Worm (Caenorhabditis elegans) whole organism, L4 larva: ENCODE measurements around the gene dhps-1.

ENCODE experiments used
- F37D6.2 ChIP-seq: sonication (generic microtip); optimal IDR thresholded peaks from 2 replicates; lab custom pipeline; 2016; ENCODE audit warnings: mild to moderate bottlenecking, missing genetic modification characterization, missing compliant biosample characterization
- T20F7.1 ChIP-seq: fragments of 200-800 bp; sonication (Bioruptor generic); optimal IDR thresholded peaks from 2 replicates; lab custom pipeline; 2018; ENCODE audit warnings: mild to moderate bottlenecking, missing genetic modification characterization, missing compliant biosample characterization
- Y5F2A.4 ChIP-seq: fragments of 200-800 bp; sonication (Bioruptor generic); optimal IDR thresholded peaks from 2 replicates; lab custom pipeline; 2018; ENCODE audit warnings: mild to moderate bottlenecking, missing genetic modification characterization, missing compliant biosample characterization
- aly-2 ChIP-seq: sonication (generic microtip); optimal IDR thresholded peaks from 2 replicates; lab custom pipeline; 2018; ENCODE audit warnings: missing biosample characterization, missing genetic modification characterization
- ama-1 ChIP-seq: fragments of 150-350 bp; optimal IDR thresholded peaks from 2 replicates; lab custom pipeline; 2014; ENCODE audit warnings: inconsistent platforms, mixed read lengths
- ceh-20 ChIP-seq: fragments of 200-800 bp; sonication (Bioruptor generic); IDR thresholded peaks from 2 replicates; pipeline ENCODE4 v1.3.6; 2022; ENCODE audit warnings: missing genetic modification reagents, missing genetic modification characterization, missing compliant biosample characterization
- ceh-28 ChIP-seq: fragments of 150-350 bp; optimal IDR thresholded peaks from 2 replicates; lab custom pipeline; 2014; ENCODE audit warnings: missing biosample characterization, missing genetic modification reagents, missing genetic modification characterization
- ceh-44 ChIP-seq: fragments of 200-800 bp; sonication (Bioruptor generic); IDR thresholded peaks from 2 replicates; pipeline ENCODE4 v1.3.6; 2022; ENCODE audit warnings: missing genetic modification reagents, missing genetic modification characterization, missing compliant biosample characterization
- cey-2 ChIP-seq: sonication (generic microtip); optimal IDR thresholded peaks from 3 replicates; lab custom pipeline; 2017; ENCODE audit warnings: missing genetic modification characterization, mild to moderate bottlenecking, missing compliant biosample characterization, antibody characterized with exemption, borderline replicate concordance; ENCODE audit not compliant: insufficient read depth
- ctbp-1 ChIP-seq: fragments of 200-800 bp; sonication (Bioruptor generic); IDR thresholded peaks from 2 replicates; pipeline ENCODE4 v1.3.6; 2022; ENCODE audit warnings: missing genetic modification reagents, missing genetic modification characterization, missing compliant biosample characterization
- daf-19 ChIP-seq: fragments of 200-800 bp; sonication (Bioruptor generic); conservative IDR thresholded peaks from 2 replicates; pipeline ENCODE4 v1.3.6; 2022; ENCODE audit warnings: missing genetic modification characterization, missing compliant biosample characterization
- daf-8 ChIP-seq: fragments of 200-800 bp; sonication (Bioruptor generic); IDR thresholded peaks from 2 replicates; pipeline ENCODE4 v1.3.6; 2022; ENCODE audit warnings: missing genetic modification characterization, missing compliant biosample characterization
- dmd-6 ChIP-seq: fragments of 200-800 bp; sonication (Bioruptor generic); IDR thresholded peaks from 2 replicates; pipeline ENCODE4 v1.3.6; 2022; ENCODE audit warnings: missing genetic modification reagents, missing genetic modification characterization, missing compliant biosample characterization
- dve-1 ChIP-seq: sonication (generic microtip); optimal IDR thresholded peaks from 2 replicates; lab custom pipeline; 2017; ENCODE audit warnings: antibody characterized with exemption, mild to moderate bottlenecking, missing genetic modification characterization, missing compliant biosample characterization; ENCODE audit not compliant: insufficient read depth
- egl-43 ChIP-seq: fragments of 200-800 bp; sonication (Bioruptor generic); IDR thresholded peaks from 2 replicates; pipeline ENCODE4 v1.3.6; 2022; ENCODE audit warnings: missing genetic modification reagents, missing genetic modification characterization, missing compliant biosample characterization
- fos-1 ChIP-seq: fragments of 150-350 bp; optimal IDR thresholded peaks from 2 replicates; lab custom pipeline; 2014; ENCODE audit warnings: missing biosample characterization, missing genetic modification characterization
- hif-1 ChIP-seq, 2 experiments: sonication (generic microtip); optimal IDR thresholded peaks; 2 replicates each; lab custom pipeline; 2016 to 2017; ENCODE audit warnings: missing compliant biosample characterization in 2 of 2, missing genetic modification characterization in 2 of 2, missing genetic modification reagents in 2 of 2, missing genotype in 2 of 2, mild to moderate bottlenecking in 1 of 2
- hlh-30 ChIP-seq: sonication (generic microtip); optimal IDR thresholded peaks from 2 replicates; lab custom pipeline; 2017; ENCODE audit warnings: antibody characterized with exemption, mild to moderate bottlenecking, missing genetic modification characterization, missing compliant biosample characterization; ENCODE audit not compliant: insufficient read depth
- lin-1 ChIP-seq: fragments of 200-800 bp; sonication (Bioruptor generic); IDR thresholded peaks from 2 replicates; pipeline ENCODE4 v1.3.6; 2022; ENCODE audit warnings: missing genetic modification reagents, missing genetic modification characterization, missing compliant biosample characterization
- lin-13 ChIP-seq: fragments of 150-350 bp; optimal IDR thresholded peaks from 2 replicates; lab custom pipeline; 2014; ENCODE audit warnings: missing biosample characterization, missing genetic modification reagents, missing genetic modification characterization
- lin-15B ChIP-seq: fragments of 150-350 bp; sonication (generic microtip); optimal IDR thresholded peaks from 3 replicates; lab custom pipeline; 2014; ENCODE audit warnings: missing biosample characterization, missing genetic modification characterization
- lin-38 ChIP-seq: fragments of 200-800 bp; sonication (Bioruptor generic); IDR thresholded peaks from 2 replicates; pipeline ENCODE4 v1.3.6; 2022; ENCODE audit warnings: missing genetic modification reagents, missing genetic modification characterization, missing compliant biosample characterization
- mdt-29 ChIP-seq: fragments of 200-800 bp; sonication (Bioruptor generic); IDR thresholded peaks from 2 replicates; pipeline ENCODE4 v1.3.6; 2022; ENCODE audit warnings: missing genetic modification reagents, missing genetic modification characterization, missing compliant biosample characterization
- mep-1 ChIP-seq: fragments of 150-350 bp; sonication (generic microtip); optimal IDR thresholded peaks from 3 replicates; lab custom pipeline; 2014; ENCODE audit warnings: missing biosample characterization, missing genetic modification characterization
- mes-2 ChIP-seq: sonication (generic microtip); optimal IDR thresholded peaks from 2 replicates; lab custom pipeline; 2016; ENCODE audit warnings: missing genotype, mild to moderate bottlenecking, missing genetic modification characterization, missing compliant biosample characterization; ENCODE audit not compliant: poor library complexity, severe bottlenecking
- nhr-10 ChIP-seq: fragments of 150-350 bp; optimal IDR thresholded peaks from 2 replicates; lab custom pipeline; 2014; ENCODE audit warnings: missing biosample characterization, missing genetic modification characterization
- nhr-11 ChIP-seq: fragments of 150-350 bp; optimal IDR thresholded peaks from 2 replicates; lab custom pipeline; 2014; ENCODE audit warnings: missing biosample characterization, missing genetic modification characterization
- pha-4 ChIP-seq, 2 experiments: fragments of 150-350 bp in 1 of 2; fragments of 200-800 bp in 1 of 2; sonication (Bioruptor generic) in 1 of 2; IDR thresholded peaks in 1 of 2; optimal IDR thresholded peaks in 1 of 2; 2 replicates each; pipeline versions ENCODE4 v1.3.6 to Lab custom; 2014 to 2022; ENCODE audit warnings: missing genetic modification characterization in 2 of 2, missing genetic modification reagents in 2 of 2, missing biosample characterization in 1 of 2, missing compliant biosample characterization in 1 of 2
- php-3 ChIP-seq: fragments of 200-800 bp; sonication (Bioruptor generic); IDR thresholded peaks from 2 replicates; pipeline ENCODE4 v1.3.6; 2022; ENCODE audit warnings: missing genetic modification reagents, missing genetic modification characterization, missing compliant biosample characterization
- saeg-2 ChIP-seq: fragments of 200-800 bp; sonication (Bioruptor generic); IDR thresholded peaks from 2 replicates; pipeline ENCODE4 v1.3.6; 2022; ENCODE audit warnings: missing genetic modification reagents, missing genetic modification characterization, missing compliant biosample characterization
- sdz-12 ChIP-seq: fragments of 200-800 bp; sonication (Bioruptor generic); optimal IDR thresholded peaks from 2 replicates; lab custom pipeline; 2018; ENCODE audit warnings: mild to moderate bottlenecking, missing genetic modification characterization, missing compliant biosample characterization
- set-16 ChIP-seq: fragments of 200-800 bp; sonication (Bioruptor generic); IDR thresholded peaks from 2 replicates; pipeline ENCODE4 v1.3.6; 2022; ENCODE audit warnings: missing genetic modification reagents, missing genetic modification characterization, missing compliant biosample characterization
- skn-1 ChIP-seq: fragments of 150-350 bp; optimal IDR thresholded peaks from 2 replicates; lab custom pipeline; 2014; ENCODE audit warnings: missing biosample characterization, missing genetic modification characterization
- unc-130 ChIP-seq: sonication (generic microtip); optimal IDR thresholded peaks from 2 replicates; lab custom pipeline; 2016; ENCODE audit warnings: missing genetic modification reagents, missing genetic modification characterization, missing compliant biosample characterization
- ztf-11 ChIP-seq: fragments of 150-350 bp; optimal IDR thresholded peaks from 2 replicates; lab custom pipeline; 2014; ENCODE audit warnings: missing biosample characterization, missing genetic modification characterization
- ztf-7 ChIP-seq: fragments of 150-350 bp; optimal IDR thresholded peaks from 2 replicates; lab custom pipeline; 2014; ENCODE audit warnings: missing biosample characterization, missing genetic modification characterization

The dhps-1 gene

ce11 chrII:11992701-11993100 lies at the start of gene dhps-1:
dhps-1 (plus strand) TSS chrII:11993001.
- TF ChIP-seq Y5F2A.4 (GFP tag; lab: Kevin White, UChicago) (no peak), sdz-12 (GFP tag; lab: Kevin White, UChicago) (no peak), lin-15B (no peak), nhr-10 (no peak), set-16 (GFP tag; lab: Robert Waterston, UW) (no peak), ctbp-1 (GFP tag; lab: Robert Waterston, UW) (no peak), fos-1 (tag; lab: Kevin White, UChicago) (no peak), mes-2 (no peak), ceh-44 (GFP tag; lab: Robert Waterston, UW) (no peak), php-3 (GFP tag; lab: Robert Waterston, UW) (no peak), ama-1 (lab: Kevin White, UChicago) (no peak), dmd-6 (GFP tag; lab: Robert Waterston, UW) (no peak)
- TF ChIP-seq, all 104 proteins: peak for 0

- TF ChIP-seq ceh-20 (GFP tag; lab: Robert Waterston, UW) (no peak), aly-2 (tag; lab: Kevin White, UChicago) (no peak), unc-130 (GFP tag; lab: Kevin White, UChicago) (no peak), mep-1 (tag; lab: Kevin White, UChicago) (no peak), T20F7.1 (no peak), dve-1 (no peak)
These were observed 44.3 kb upstream of the dhps-1 start, which contains the start of gene W03C9.8 for ce11 chrII:11948459-11948858. W03C9.8 (plus strand) TSS chrII:11948759.

- TF ChIP-seq lin-1 (GFP tag; lab: Robert Waterston, UW) (no peak), ztf-11 (tag; lab: Kevin White, UChicago) (no peak), mdt-29 (GFP tag; lab: Robert Waterston, UW) (no peak), hif-1 (tag; optimal IDR thresholded peaks at IDR 0.05; lab: Kevin White, UChicago) (no peak), cey-2 (tag; lab: Kevin White, UChicago) (no peak), F37D6.2 (no peak), hlh-30 (tag; lab: Kevin White, UChicago) (no peak)
These were observed 39.8 kb upstream of the dhps-1 start for ce11 chrII:11952963-11953362.

- TF ChIP-seq egl-43 (GFP tag; lab: Robert Waterston, UW) (no peak), set-16 (GFP tag; lab: Robert Waterston, UW) (no peak), ceh-28 (tag; lab: Kevin White, UChicago) (no peak), lin-13 (GFP tag; lab: Kevin White, UChicago) (no peak), skn-1 (no peak)
- TF ChIP-seq, all 104 proteins: peak for 0
These were observed 38.6 kb upstream of the dhps-1 start, which contains the start of gene W03C9.6 for ce11 chrII:11954208-11954607. W03C9.6 (plus strand) TSS chrII:11954508.

- TF ChIP-seq lin-1 (GFP tag; lab: Robert Waterston, UW) (no peak), lin-38 (no peak), ztf-7 (tag; lab: Kevin White, UChicago) (no peak), daf-8 (GFP tag; lab: Robert Waterston, UW) (no peak), daf-19 (GFP tag; lab: Robert Waterston, UW) (no peak), pha-4 (GFP tag; IDR thresholded peaks at IDR 0.05; lab: Robert Waterston, UW) (no peak), pha-4 (tag; optimal IDR thresholded peaks at IDR 0.05; lab: Kevin White, UChicago) (no peak), nhr-11 (tag; lab: Kevin White, UChicago) (no peak), saeg-2 (GFP tag; lab: Robert Waterston, UW) (no peak)
These were observed 38.0 kb upstream of the dhps-1 start for ce11 chrII:11954811-11955210.
